Worm (Caenorhabditis elegans): ENCODE data around the gene dlst-1.

The dlst-1 gene

ce11 chrV:6753257-6753656 lies 44.4 kb upstream of the dlst-1 start:
- TF ChIP-seq dve-1 (tag; optimal IDR thresholded peaks at IDR 0.05; ENCODE audit: insufficient read depth) (no peak), spr-1 (tag; optimal IDR thresholded peaks at IDR 0.05) (no peak), unc-62 (GFP tag; optimal IDR thresholded peaks at IDR 0.05 in 1 of 2) (peak in 1 of 2 experiments; percentile 81), unc-62 (tag; optimal IDR thresholded peaks at IDR 0.05) (no peak), ceh-20 (GFP tag; IDR thresholded peaks at IDR 0.05) (0 out of 2 replicates have a peak, but pooled peaks have one; percentile 27)

ce11 chrV:6751493-6752100 lies 42.7 kb upstream of the dlst-1 start:
- no peak for TF ChIP-seq mdl-1 (tag; optimal IDR thresholded peaks at IDR 0.05)
- no peak for TF ChIP-seq R02D3.7 (tag; optimal IDR thresholded peaks at IDR 0.05)
- TF ChIP-seq ZK337.2 (GFP tag; IDR thresholded peaks at IDR 0.05) = no peak
- TF ChIP-seq aha-1 (tag) = peak; percentile 65
- TF ChIP-seq daf-16 (GFP tag; optimal IDR thresholded peaks at IDR 0.05) = peak in 1 of 2 experiments; percentile 69
- no peak for TF ChIP-seq daf-16 (tag; optimal IDR thresholded peaks at IDR 0.05)
- peak; percentile 25 for TF ChIP-seq nhr-11 (tag; optimal IDR thresholded peaks at IDR 0.05)
- no peak for TF ChIP-seq unc-39 (tag; optimal IDR thresholded peaks at IDR 0.05)
- TF ChIP-seq zip-11 (GFP tag; IDR thresholded peaks at IDR 0.05) = no peak
- TF ChIP-seq saeg-2 (GFP tag; IDR thresholded peaks at IDR 0.05) = no peak
- TF ChIP-seq set-16 (GFP tag; IDR thresholded peaks at IDR 0.05) = 0 out of 2 replicates have a peak, but pooled peaks have one; percentile 11
- peak; percentile 13 for TF ChIP-seq mxl-3 (GFP tag; optimal IDR thresholded peaks at IDR 0.05)
- no peak for TF ChIP-seq Y105C5A.15 (GFP tag; IDR thresholded peaks at IDR 0.05)
- TF ChIP-seq hlh-11 (tag; optimal IDR thresholded peaks at IDR 0.05) = peak; percentile 44
- peak in 1 of 2 experiments; percentile 6 for TF ChIP-seq lsy-2 (tag; optimal IDR thresholded peaks at IDR 0.05)

ce11 chrV:6744774-6745173 lies 35.9 kb upstream of the dlst-1 start, which contains the start of gene T25F10.3:
Gene T25F10.3 (plus strand): TSS chrV:6745081.
- no peak for TF ChIP-seq lin-13 (GFP tag; optimal IDR thresholded peaks at IDR 0.05)
- no peak for TF ChIP-seq ztf-11 (tag; optimal IDR thresholded peaks at IDR 0.05)
- TF ChIP-seq sdz-12 (GFP tag; optimal IDR thresholded peaks at IDR 0.05) = no peak
- TF ChIP-seq snpc-1.2 (GFP tag; IDR thresholded peaks at IDR 0.05) = no peak
- no peak for TF ChIP-seq fkh-10 (GFP tag; optimal IDR thresholded peaks at IDR 0.05)
- TF ChIP-seq madf-5 (GFP tag; IDR thresholded peaks at IDR 0.05) = no peak
- no peak for TF ChIP-seq arid-1 (GFP tag; conservative IDR thresholded peaks at IDR 0.05)
- TF ChIP-seq ama-1 (optimal IDR thresholded peaks at IDR 0.05) = no peak
- no peak for TF ChIP-seq daf-12 (tag; optimal IDR thresholded peaks at IDR 0.05)
- no peak for TF ChIP-seq gei-8 (GFP tag; optimal IDR thresholded peaks at IDR 0.05)
- no peak for TF ChIP-seq Y48G9A.11 (GFP tag; IDR thresholded peaks at IDR 0.05)
- TF ChIP-seq aha-1 (tag) = no peak
- TF ChIP-seq Y105C5A.15 (GFP tag; IDR thresholded peaks at IDR 0.05) = no peak
- no peak for TF ChIP-seq vab-7 (GFP tag; IDR thresholded peaks at IDR 0.05)
- no peak for TF ChIP-seq T26A8.4 (GFP tag; IDR thresholded peaks at IDR 0.05)
- no peak for TF ChIP-seq spr-3 (GFP tag; optimal IDR thresholded peaks at IDR 0.05)
- no peak for TF ChIP-seq dmd-9 (GFP tag; IDR thresholded peaks at IDR 0.05)
- TF ChIP-seq daf-19 (GFP tag; conservative IDR thresholded peaks at IDR 0.05) = no peak
- TF ChIP-seq F37D6.2 (tag; optimal IDR thresholded peaks at IDR 0.05) = no peak
- TF ChIP-seq zfp-3 (GFP tag; conservative IDR thresholded peaks at IDR 0.05) = no peak

- TF ChIP-seq cey-2 (tag; optimal IDR thresholded peaks at IDR 0.05; ENCODE audit: borderline replicate concordance, insufficient read depth) (peak; percentile 4), dmd-6 (GFP tag; IDR thresholded peaks at IDR 0.05) (0 out of 2 replicates have a peak, but pooled peaks have one; percentile 10), mep-1 (tag; optimal IDR thresholded peaks at IDR 0.05) (peak; percentile 22), nhr-28 (tag; optimal IDR thresholded peaks at IDR 0.05) (peak; percentile 18), pha-4 (GFP tag; IDR thresholded peaks at IDR 0.05) (no peak), pha-4 (tag; optimal IDR thresholded peaks at IDR 0.05) (no peak), unc-62 (GFP tag; optimal IDR thresholded peaks at IDR 0.05 in 1 of 2) (peak in 1 of 2 experiments; percentile 71), unc-62 (tag; optimal IDR thresholded peaks at IDR 0.05) (no peak), nhr-48 (tag; optimal IDR thresholded peaks at IDR 0.05) (peak; percentile 34), hlh-11 (tag; optimal IDR thresholded peaks at IDR 0.05) (peak; percentile 14), lsy-2 (tag; optimal IDR thresholded peaks at IDR 0.05) (no peak), F49E8.2 (tag; optimal IDR thresholded peaks at IDR 0.05; ENCODE audit: borderline replicate concordance) (no peak), ZK337.2 (GFP tag; IDR thresholded peaks at IDR 0.05) (no peak), spr-1 (tag; optimal IDR thresholded peaks at IDR 0.05) (no peak), egl-43 (GFP tag; IDR thresholded peaks at IDR 0.05) (no peak)
These were observed 28.0 kb upstream of the dlst-1 start for ce11 chrV:6736877-6737276.
